Worm (Caenorhabditis elegans) whole organism, L4 larva: ENCODE measurements around the gene cnnm-3.
A peak's percentile ranks its signal among the peaks of the same experiment; 100 is the strongest.

Experiments
- F10B5.3 ChIP-seq: sonication (generic microtip); optimal IDR thresholded peaks from 2 replicates; lab custom pipeline; 2016; ENCODE audit warnings: mild to moderate bottlenecking, missing genetic modification characterization, missing compliant biosample characterization
- F49E8.2 ChIP-seq: sonication (generic microtip); optimal IDR thresholded peaks from 2 replicates; lab custom pipeline; 2016; ENCODE audit warnings: missing compliant biosample characterization, mild to moderate bottlenecking, missing genetic modification characterization, borderline replicate concordance
- Y105C5A.15 ChIP-seq: fragments of 200-800 bp; sonication (Bioruptor generic); IDR thresholded peaks from 2 replicates; pipeline ENCODE4 v1.3.6; 2022; ENCODE audit warnings: missing genetic modification characterization, missing compliant biosample characterization
- ZK337.2 ChIP-seq: fragments of 200-800 bp; sonication (Bioruptor generic); IDR thresholded peaks from 2 replicates; pipeline ENCODE4 v1.3.6; 2022; ENCODE audit warnings: missing genetic modification reagents, missing genetic modification characterization, missing compliant biosample characterization
- ZK546.5 ChIP-seq, 2 experiments: sonication (generic microtip); optimal IDR thresholded peaks; 2 replicates each; lab custom pipeline; 2017; ENCODE audit warnings: missing biosample characterization in 2 of 2, missing genetic modification characterization in 2 of 2
- aly-2 ChIP-seq: sonication (generic microtip); optimal IDR thresholded peaks from 2 replicates; lab custom pipeline; 2018; ENCODE audit warnings: missing biosample characterization, missing genetic modification characterization
- ama-1 ChIP-seq: fragments of 150-350 bp; optimal IDR thresholded peaks from 2 replicates; lab custom pipeline; 2014; ENCODE audit warnings: inconsistent platforms, mixed read lengths
- arid-1 ChIP-seq: fragments of 200-800 bp; sonication (Bioruptor generic); conservative IDR thresholded peaks from 2 replicates; pipeline ENCODE4 v1.3.6; 2022; ENCODE audit warnings: missing genetic modification reagents, missing genetic modification characterization, missing compliant biosample characterization
- ceh-20 ChIP-seq: fragments of 200-800 bp; sonication (Bioruptor generic); IDR thresholded peaks from 2 replicates; pipeline ENCODE4 v1.3.6; 2022; ENCODE audit warnings: missing genetic modification reagents, missing genetic modification characterization, missing compliant biosample characterization
- daf-16 ChIP-seq, 3 experiments: sonication (generic microtip); optimal IDR thresholded peaks; 2 replicates each; lab custom pipeline; 2016 to 2017; ENCODE audit warnings: missing genetic modification characterization in 3 of 3, missing genetic modification reagents in 3 of 3, mild to moderate bottlenecking in 2 of 3, missing compliant biosample characterization in 2 of 3, missing biosample characterization in 1 of 3, moderate library complexity in 1 of 3
- daf-19 ChIP-seq: fragments of 200-800 bp; sonication (Bioruptor generic); conservative IDR thresholded peaks from 2 replicates; pipeline ENCODE4 v1.3.6; 2022; ENCODE audit warnings: missing genetic modification characterization, missing compliant biosample characterization
- daf-8 ChIP-seq: fragments of 200-800 bp; sonication (Bioruptor generic); IDR thresholded peaks from 2 replicates; pipeline ENCODE4 v1.3.6; 2022; ENCODE audit warnings: missing genetic modification characterization, missing compliant biosample characterization
- hmg-1.1 ChIP-seq: fragments of 200-800 bp; sonication (Bioruptor generic); IDR thresholded peaks from 2 replicates; pipeline ENCODE4 v1.3.6; 2022; ENCODE audit warnings: missing genetic modification reagents, missing genetic modification characterization, missing compliant biosample characterization
- lin-1 ChIP-seq: fragments of 200-800 bp; sonication (Bioruptor generic); IDR thresholded peaks from 2 replicates; pipeline ENCODE4 v1.3.6; 2022; ENCODE audit warnings: missing genetic modification reagents, missing genetic modification characterization, missing compliant biosample characterization
- lir-3 ChIP-seq: sonication (generic microtip); optimal IDR thresholded peaks from 2 replicates; lab custom pipeline; 2016; ENCODE audit warnings: mild to moderate bottlenecking, missing genetic modification characterization, missing compliant biosample characterization
- lsy-2 ChIP-seq, 2 experiments: fragments of 150-350 bp in 1 of 2; sonication (generic microtip) in 1 of 2; optimal IDR thresholded peaks; 2 replicates each; lab custom pipeline; 2014 to 2017; ENCODE audit warnings: missing biosample characterization in 2 of 2, missing genetic modification characterization in 2 of 2
- madf-5 ChIP-seq, 2 experiments: fragments of 200-800 bp; sonication (Bioruptor generic); IDR thresholded peaks; 2 replicates each; pipeline ENCODE4 v1.3.6; 2022; ENCODE audit warnings: missing compliant biosample characterization in 2 of 2, missing genetic modification characterization in 2 of 2
- madf-9 ChIP-seq: fragments of 200-800 bp; sonication (Bioruptor generic); conservative IDR thresholded peaks from 2 replicates; pipeline ENCODE4 v1.3.6; 2022; ENCODE audit warnings: missing genetic modification reagents, missing genetic modification characterization, missing compliant biosample characterization
- mxl-3 ChIP-seq: fragments of 200-800 bp; sonication (Bioruptor generic); optimal IDR thresholded peaks from 2 replicates; lab custom pipeline; 2018; ENCODE audit warnings: mild to moderate bottlenecking, missing genetic modification characterization, missing compliant biosample characterization
- nhr-102 ChIP-seq: sonication (generic microtip); optimal IDR thresholded peaks from 2 replicates; lab custom pipeline; 2016; ENCODE audit warnings: mild to moderate bottlenecking, missing genetic modification characterization, moderate library complexity, missing compliant biosample characterization
- nhr-11 ChIP-seq: fragments of 150-350 bp; optimal IDR thresholded peaks from 2 replicates; lab custom pipeline; 2014; ENCODE audit warnings: missing biosample characterization, missing genetic modification characterization
- nhr-25 ChIP-seq: sonication (generic microtip); optimal IDR thresholded peaks from 2 replicates; lab custom pipeline; 2017; ENCODE audit warnings: missing genetic modification characterization, mild to moderate bottlenecking, missing compliant biosample characterization, antibody characterized with exemption, moderate library complexity, borderline replicate concordance; ENCODE audit not compliant: insufficient read depth
- nhr-28 ChIP-seq: fragments of 150-350 bp; optimal IDR thresholded peaks from 2 replicates; lab custom pipeline; 2014; ENCODE audit warnings: missing biosample characterization, missing genetic modification characterization
- nhr-42 ChIP-seq: fragments of 200-800 bp; sonication (Bioruptor generic); IDR thresholded peaks from 2 replicates; pipeline ENCODE4 v1.3.6; 2022; ENCODE audit warnings: missing genetic modification characterization, missing compliant biosample characterization
- nhr-76 ChIP-seq: fragments of 150-350 bp; optimal IDR thresholded peaks from 2 replicates; lab custom pipeline; 2014; ENCODE audit warnings: missing biosample characterization, missing genetic modification characterization
- nhr-77 ChIP-seq: fragments of 150-350 bp; optimal IDR thresholded peaks from 2 replicates; lab custom pipeline; 2014; ENCODE audit warnings: missing biosample characterization, missing genetic modification characterization
- pha-4 ChIP-seq, 2 experiments: fragments of 150-350 bp in 1 of 2; fragments of 200-800 bp in 1 of 2; sonication (Bioruptor generic) in 1 of 2; IDR thresholded peaks in 1 of 2; optimal IDR thresholded peaks in 1 of 2; 2 replicates each; pipeline versions ENCODE4 v1.3.6 to Lab custom; 2014 to 2022; ENCODE audit warnings: missing genetic modification characterization in 2 of 2, missing genetic modification reagents in 2 of 2, missing biosample characterization in 1 of 2, missing compliant biosample characterization in 1 of 2
- pqm-1 ChIP-seq: sonication (generic microtip); optimal IDR thresholded peaks from 2 replicates; lab custom pipeline; 2017; ENCODE audit warnings: missing biosample characterization, missing genetic modification characterization
- rbr-2 ChIP-seq: sonication (generic microtip); optimal IDR thresholded peaks from 2 replicates; lab custom pipeline; 2016; ENCODE audit warnings: missing genotype, missing genetic modification characterization, missing compliant biosample characterization
- saeg-2 ChIP-seq: fragments of 200-800 bp; sonication (Bioruptor generic); IDR thresholded peaks from 2 replicates; pipeline ENCODE4 v1.3.6; 2022; ENCODE audit warnings: missing genetic modification reagents, missing genetic modification characterization, missing compliant biosample characterization
- snpc-4 ChIP-seq: fragments of 150-350 bp; optimal IDR thresholded peaks from 2 replicates; lab custom pipeline; 2014; ENCODE audit warnings: missing biosample characterization, missing genetic modification characterization
- tag-97 ChIP-seq: fragments of 200-800 bp; sonication (Bioruptor generic); IDR thresholded peaks from 2 replicates; pipeline ENCODE4 v1.3.6; 2022; ENCODE audit warnings: missing genetic modification characterization, missing compliant biosample characterization
- unc-130 ChIP-seq: sonication (generic microtip); optimal IDR thresholded peaks from 2 replicates; lab custom pipeline; 2016; ENCODE audit warnings: missing genetic modification reagents, missing genetic modification characterization, missing compliant biosample characterization
- unc-62 ChIP-seq, 3 experiments: fragments of 150-350 bp in 1 of 3; sonication (generic microtip); optimal IDR thresholded peaks in 2 of 3; peaks in 1 of 3; 1 replicate in 1 of 3; 2 replicates in 2 of 3; lab custom pipeline; 2014 to 2017; ENCODE audit warnings: missing biosample characterization in 3 of 3, missing genetic modification characterization in 3 of 3, missing genetic modification reagents in 3 of 3, missing genotype in 1 of 3

cnnm-3 gene

DNA sequence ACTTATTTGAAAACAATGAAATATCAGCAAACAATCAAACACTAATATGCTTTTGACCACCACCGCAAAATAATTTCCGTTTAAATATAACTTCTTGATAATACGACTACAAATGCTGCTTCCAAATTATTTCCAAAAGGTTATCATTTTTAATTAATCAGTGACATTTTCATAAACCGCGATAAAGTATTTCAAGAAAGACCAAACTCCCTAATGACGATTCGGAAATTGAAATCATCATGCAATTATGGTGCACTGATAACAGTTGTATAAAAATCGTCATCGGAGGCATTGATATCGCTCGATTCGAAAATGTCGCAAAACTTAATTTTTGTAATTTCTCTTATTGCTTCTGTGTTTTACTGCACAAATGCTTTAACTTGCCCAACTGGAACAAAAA lies 14.2 kb downstream of the cnnm-3 start, which contains the start of gene clec-265 (continued):
- TF ChIP-seq rbr-2 (tag; lab: Kevin White, UChicago) (no peak), nhr-102 (no peak), ZK337.2 (GFP tag; lab: Robert Waterston, UW) (no peak), lin-1 (GFP tag; lab: Robert Waterston, UW) (0 out of 2 replicates have a peak, but pooled peaks have one; percentile 20), pqm-1 (tag; lab: Kevin White, UChicago) (peak; percentile 98), daf-16 (GFP tag; optimal IDR thresholded peaks at IDR 0.05; lab: Kevin White, UChicago) (no peak), daf-16 (tag; optimal IDR thresholded peaks at IDR 0.05; lab: Kevin White, UChicago) (peak; percentile 74), F10B5.3 (no peak), arid-1 (GFP tag; lab: Robert Waterston, UW) (no peak)
- TF ChIP-seq, all 104 proteins: peak for 13

DNA sequence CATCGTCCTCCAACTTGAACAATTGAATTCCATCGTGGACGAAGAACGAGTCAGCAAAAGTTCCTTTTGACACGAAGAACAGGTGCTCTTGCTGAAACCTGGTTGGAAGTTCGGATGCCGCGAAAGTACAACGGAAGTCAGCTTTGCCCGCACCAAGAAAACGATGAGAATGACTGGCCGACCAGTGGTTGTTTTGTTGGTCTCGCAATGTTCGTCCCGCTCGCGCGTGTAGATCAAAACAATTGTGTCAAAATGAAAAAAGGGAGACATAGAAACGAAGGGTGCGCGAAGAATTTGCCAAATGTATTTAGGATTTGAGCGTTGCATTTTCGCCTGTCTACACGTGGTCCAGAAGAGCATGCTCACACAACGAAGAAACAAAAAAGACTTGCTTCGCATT lies 16.6 kb downstream of the cnnm-3 start, which contains the start of gene M02F4.1:
Gene M02F4.1, minus strand, starts transcription at position 101 of the 400 bp plus-strand sequence.
- TF ChIP-seq hmg-1.1 (GFP tag; lab: Robert Waterston, UW) (no peak), ama-1 (no peak), daf-8 (GFP tag; lab: Robert Waterston, UW) (no peak), F49E8.2 (tag; lab: Kevin White, UChicago) (no peak), madf-5 (GFP tag; IDR thresholded peaks at IDR 0.05; lab: Robert Waterston, UW) (no peak), madf-9 (no peak), ZK546.5 (tag; optimal IDR thresholded peaks at IDR 0.05; lab: Kevin White, UChicago) (no peak), Y105C5A.15 (GFP tag; lab: Robert Waterston, UW) (no peak), nhr-42 (GFP tag; lab: Robert Waterston, UW) (no peak), nhr-77 (tag; lab: Kevin White, UChicago) (no peak), lir-3 (tag; lab: Kevin White, UChicago) (no peak), rbr-2 (tag; lab: Kevin White, UChicago) (no peak), nhr-76 (tag; lab: Kevin White, UChicago) (no peak), aly-2 (tag; lab: Kevin White, UChicago) (no peak), pqm-1 (tag; lab: Kevin White, UChicago) (no peak), nhr-25 (tag; lab: Kevin White, UChicago) (no peak), unc-130 (GFP tag; lab: Kevin White, UChicago) (no peak)
- TF ChIP-seq, all 104 proteins: peak for 0

DNA sequence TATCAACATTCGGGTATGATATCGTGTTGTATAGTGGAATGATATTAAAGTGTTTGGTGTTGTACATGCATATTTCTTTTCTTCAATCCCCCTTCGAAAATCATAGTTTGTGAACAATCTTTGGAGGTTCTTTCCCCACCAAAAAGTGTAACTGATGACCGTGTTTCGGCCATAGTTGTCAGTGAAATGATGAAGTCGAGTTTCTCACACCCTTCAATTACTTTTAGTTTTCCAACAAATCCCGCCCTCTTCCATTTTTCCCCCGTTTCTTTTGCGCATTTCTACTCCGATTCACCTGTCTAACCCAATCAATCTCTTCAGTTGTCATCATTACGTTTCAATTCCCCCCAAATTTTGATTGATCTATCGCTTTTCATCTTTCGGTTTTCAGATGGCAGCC lies 20.5 kb downstream of the cnnm-3 start:
- TF ChIP-seq snpc-4 (tag; lab: Kevin White, UChicago) (no peak), pha-4 (GFP tag; IDR thresholded peaks at IDR 0.05; lab: Robert Waterston, UW) (no peak), pha-4 (tag; optimal IDR thresholded peaks at IDR 0.05; lab: Kevin White, UChicago) (no peak), ceh-20 (GFP tag; lab: Robert Waterston, UW) (0 out of 2 replicates have a peak, but pooled peaks have one; percentile 30), nhr-28 (tag; lab: Kevin White, UChicago) (peak; percentile 22), mxl-3 (no peak), daf-19 (GFP tag; lab: Robert Waterston, UW) (no peak), unc-62 (GFP tag; optimal IDR thresholded peaks at IDR 0.05 in 1 of 2; lab: Kevin White, UChicago) (peak in 1 of 2 experiments; percentile 54), unc-62 (tag; optimal IDR thresholded peaks at IDR 0.05; lab: Kevin White, UChicago) (no peak), saeg-2 (GFP tag; lab: Robert Waterston, UW) (no peak), tag-97 (GFP tag; lab: Robert Waterston, UW) (no peak), lsy-2 (tag; optimal IDR thresholded peaks at IDR 0.05; lab: Kevin White, UChicago) (peak in 1 of 2 experiments; percentile 20), ama-1 (no peak), nhr-77 (tag; lab: Kevin White, UChicago) (no peak), nhr-11 (peak; percentile 13)
- TF ChIP-seq, all 104 proteins: peak for 5
